Worm (Caenorhabditis elegans): ENCODE data around the gene usp-39.

Gene usp-39

DNA sequence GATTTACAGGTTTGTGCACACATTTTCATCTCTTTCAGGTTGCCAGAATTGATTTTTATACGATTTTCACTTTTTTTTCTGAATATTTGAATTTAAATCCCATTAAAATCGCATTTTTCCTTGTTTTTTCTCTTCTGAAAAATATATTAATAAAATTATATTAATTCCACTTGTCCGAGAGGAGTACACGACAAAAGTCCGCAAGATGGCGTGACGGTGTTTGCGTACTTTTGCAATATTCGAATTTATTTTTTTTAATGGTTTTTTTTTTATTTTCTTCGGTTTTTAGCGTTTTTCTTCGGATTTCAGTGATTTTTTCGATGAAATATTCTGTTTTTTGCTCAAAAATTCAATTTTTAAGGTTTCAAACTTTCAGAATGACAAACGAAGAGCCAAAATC is at the start of gene usp-39:
TSS of gene usp-39 (plus strand) at position 377 of the 400 bp plus-strand sequence.
- TF ChIP-seq nfya-1 (tag; optimal IDR thresholded peaks at IDR 0.05) (peak; percentile 18), pha-2 (tag; optimal IDR thresholded peaks at IDR 0.05) (peak; percentile 25), dmd-4 (tag; optimal IDR thresholded peaks at IDR 0.05; ENCODE audit: borderline replicate concordance) (peak; percentile 8), Y22D7AL.16 (tag; optimal IDR thresholded peaks at IDR 0.05) (peak; percentile 21), elt-2 (tag; optimal IDR thresholded peaks at IDR 0.05) (peak; percentile 49), hlh-8 (tag; optimal IDR thresholded peaks at IDR 0.05) (peak; percentile 8), fax-1 (tag; optimal IDR thresholded peaks at IDR 0.05) (no peak), unc-42 (tag; optimal IDR thresholded peaks at IDR 0.05) (peak; percentile 83), ttx-3 (tag; optimal IDR thresholded peaks at IDR 0.05) (peak; percentile 24), nhr-232 (tag; optimal IDR thresholded peaks at IDR 0.05) (no peak)

ce11 chrII:2518487-2518886 is 46.6 kb upstream of the usp-39 start:
- no peak for TF ChIP-seq pag-3 (tag; optimal IDR thresholded peaks at IDR 0.05; ENCODE audit: borderline replicate concordance)
- no peak for TF ChIP-seq pax-1 (tag; optimal IDR thresholded peaks at IDR 0.05)
- TF ChIP-seq ref-2 (tag; optimal IDR thresholded peaks at IDR 0.05), result no peak
- TF ChIP-seq ceh-34 (tag; optimal IDR thresholded peaks at IDR 0.05), result no peak
- no peak for TF ChIP-seq hlh-30 (tag; optimal IDR thresholded peaks at IDR 0.05; ENCODE audit: insufficient read depth)
- no peak for TF ChIP-seq hlh-15 (tag; optimal IDR thresholded peaks at IDR 0.05)
- TF ChIP-seq ets-4 (tag; optimal IDR thresholded peaks at IDR 0.05), result no peak

- TF ChIP-seq ceh-45 (GFP tag; IDR thresholded peaks at IDR 0.05), result no peak
- TF ChIP-seq ceh-22 (tag; optimal IDR thresholded peaks at IDR 0.05), result no peak
- TF ChIP-seq ets-4 (tag; optimal IDR thresholded peaks at IDR 0.05), result no peak
- no peak for TF ChIP-seq madf-2 (tag; optimal IDR thresholded peaks at IDR 0.05)
- no peak for TF ChIP-seq pha-2 (tag; optimal IDR thresholded peaks at IDR 0.05)
- TF ChIP-seq ref-2 (tag; optimal IDR thresholded peaks at IDR 0.05), result no peak
These were observed 43.1 kb upstream of the usp-39 start, which contains the start of gene bath-13 for ce11 chrII:2521960-2522359. Gene bath-13, minus strand, starts transcription at chrII:2522060.

DNA sequence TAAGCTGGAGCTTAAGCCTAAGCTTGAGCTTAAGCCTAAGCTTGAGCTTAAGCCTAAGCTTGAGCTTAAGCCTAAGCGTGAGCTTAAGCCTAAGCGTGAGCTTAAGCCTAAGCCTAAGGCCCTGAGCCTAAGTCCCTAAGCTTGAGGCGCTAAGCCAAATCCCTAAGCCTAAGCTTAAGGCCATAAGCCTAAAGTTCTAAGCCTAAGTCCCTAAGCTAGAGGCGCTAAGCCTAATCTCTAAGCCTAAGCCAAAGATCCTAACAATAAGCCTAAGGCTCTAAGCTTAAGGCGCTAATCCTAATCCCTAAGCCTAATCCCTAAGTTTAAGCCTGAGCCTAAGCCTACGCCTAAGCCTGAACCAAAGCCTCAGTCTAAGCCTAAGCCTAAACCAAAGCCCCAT is 39.4 kb upstream of the usp-39 start:
- no peak for TF ChIP-seq ceh-48 (tag; optimal IDR thresholded peaks at IDR 0.05)
- TF ChIP-seq dve-1 (tag; optimal IDR thresholded peaks at IDR 0.05), result peak; percentile 100

DNA sequence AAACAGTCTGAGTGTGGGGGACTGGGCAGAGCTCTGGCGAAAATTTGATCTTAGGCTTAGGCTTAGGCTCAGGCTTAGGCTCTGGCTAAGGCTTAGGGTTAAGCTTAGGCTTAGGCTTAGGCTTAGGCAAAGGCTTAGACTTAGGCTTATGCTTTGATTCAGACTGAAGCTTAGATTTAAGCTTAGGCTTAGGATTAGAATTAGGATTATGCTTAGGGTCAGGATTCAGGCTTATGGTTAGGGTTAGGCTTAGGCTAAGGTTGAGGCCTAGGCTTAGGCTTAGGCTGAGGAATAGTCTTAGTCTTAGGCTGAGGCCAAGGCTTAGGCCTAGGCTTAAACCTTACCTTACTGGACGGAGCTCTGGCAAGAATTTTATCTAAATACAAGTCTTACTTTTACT is 38.2 kb upstream of the usp-39 start:
- TF ChIP-seq lim-6 (tag; optimal IDR thresholded peaks at IDR 0.05) (no peak), dve-1 (tag; optimal IDR thresholded peaks at IDR 0.05) (peak; percentile 69)

- TF ChIP-seq sox-4 (tag; optimal IDR thresholded peaks at IDR 0.05) (no peak), dve-1 (tag; optimal IDR thresholded peaks at IDR 0.05) (no peak), dmd-4 (tag; optimal IDR thresholded peaks at IDR 0.05; ENCODE audit: borderline replicate concordance) (no peak), pag-3 (tag; optimal IDR thresholded peaks at IDR 0.05; ENCODE audit: borderline replicate concordance) (no peak), ceh-14 (tag; optimal IDR thresholded peaks at IDR 0.05) (no peak), F13H6.1 (tag; optimal IDR thresholded peaks at IDR 0.05) (no peak), eyg-1 (tag; optimal IDR thresholded peaks at IDR 0.05) (no peak), npax-4 (tag; optimal IDR thresholded peaks at IDR 0.05) (no peak), ttx-3 (tag; optimal IDR thresholded peaks at IDR 0.05) (no peak), ceh-18 (tag; optimal IDR thresholded peaks at IDR 0.05) (no peak), unc-42 (tag; optimal IDR thresholded peaks at IDR 0.05) (no peak), hlh-8 (tag; optimal IDR thresholded peaks at IDR 0.05) (no peak), sox-2 (GFP tag; IDR thresholded peaks at IDR 0.05) (no peak), ceh-30 (tag; optimal IDR thresholded peaks at IDR 0.05) (no peak), odd-2 (tag; optimal IDR thresholded peaks at IDR 0.05) (no peak), mec-3 (tag; optimal IDR thresholded peaks at IDR 0.05; ENCODE audit: borderline replicate concordance) (no peak), elt-4 (tag; optimal IDR thresholded peaks at IDR 0.05) (no peak)
These were observed 34.6 kb upstream of the usp-39 start, which contains the start of gene K02F6.6 for ce11 chrII:2530496-2530895. Gene K02F6.6, plus strand, starts transcription at chrII:2530796.

Measured in whole organism, late embryonic.